Fruit fly (Drosophila melanogaster) whole organism, prepupa: ENCODE results near the gene Hf.

Source experiments
- Blimp-1 ChIP-seq: fragments of 200-800 bp; sonication (Bioruptor generic); optimal IDR thresholded peaks from 3 replicates; lab custom pipeline; 2017; ENCODE audit warnings: missing biosample characterization, missing genetic modification characterization, mild to moderate bottlenecking, moderate library complexity, missing genetic modification reagents
- CG10631 ChIP-seq: fragments of 200-800 bp; sonication (Bioruptor generic); optimal IDR thresholded peaks from 2 replicates; lab custom pipeline; 2016; ENCODE audit warnings: missing biosample characterization, missing genetic modification characterization
- CG10669 ChIP-seq: fragments of 200-800 bp; sonication (Bioruptor generic); optimal IDR thresholded peaks from 3 replicates; lab custom pipeline; 2018; ENCODE audit warnings: missing biosample characterization, mild to moderate bottlenecking, missing genetic modification characterization, moderate library complexity
- CG11294 ChIP-seq: fragments of 200-800 bp; sonication (Bioruptor generic); IDR thresholded peaks from 2 replicates; pipeline ENCODE4 v1.3.6; 2022; ENCODE audit warnings: missing biosample characterization, missing genetic modification characterization
- CG11902 ChIP-seq: fragments of 200-800 bp; sonication (Bioruptor generic); optimal IDR thresholded peaks from 3 replicates; lab custom pipeline; 2016; ENCODE audit warnings: missing biosample characterization, missing genetic modification characterization
- CG15336 ChIP-seq: fragments of 200-800 bp; sonication (Bioruptor generic); IDR thresholded peaks from 2 replicates; pipeline ENCODE4 v1.3.6; 2022; ENCODE audit warnings: missing biosample characterization, missing genetic modification characterization
- CG1621 ChIP-seq: fragments of 200-800 bp; sonication (Bioruptor generic); optimal IDR thresholded peaks from 3 replicates; lab custom pipeline; 2018; ENCODE audit warnings: missing biosample characterization, mild to moderate bottlenecking, missing genetic modification characterization
- CG16779 ChIP-seq: fragments of 200-800 bp; sonication (Bioruptor generic); optimal IDR thresholded peaks from 3 replicates; lab custom pipeline; 2017; ENCODE audit warnings: missing biosample characterization, mild to moderate bottlenecking, missing genetic modification characterization
- CG32006 ChIP-seq: fragments of 200-800 bp; sonication (Bioruptor generic); optimal IDR thresholded peaks from 3 replicates; lab custom pipeline; 2017; ENCODE audit warnings: missing biosample characterization, mild to moderate bottlenecking, missing genetic modification characterization
- CG34406 ChIP-seq: fragments of 200-800 bp; sonication (Bioruptor generic); optimal IDR thresholded peaks from 3 replicates; lab custom pipeline; 2016; ENCODE audit warnings: missing biosample characterization, missing genetic modification characterization
- CG3919 ChIP-seq: fragments of 200-800 bp; sonication (Bioruptor generic); optimal IDR thresholded peaks from 3 replicates; lab custom pipeline; 2016; ENCODE audit warnings: missing biosample characterization, missing genetic modification characterization
- CG4318 ChIP-seq: fragments of 200-800 bp; sonication (Bioruptor generic); optimal IDR thresholded peaks from 3 replicates; lab custom pipeline; 2017; ENCODE audit warnings: missing biosample characterization, mild to moderate bottlenecking, missing genetic modification characterization
- CG6163 ChIP-seq: fragments of 200-800 bp; sonication (Bioruptor generic); IDR thresholded peaks from 3 replicates; pipeline ENCODE4 v1.3.6; 2022; ENCODE audit warnings: missing biosample characterization, missing genetic modification characterization
- CG6276 ChIP-seq: fragments of 200-800 bp; sonication (Bioruptor generic); optimal IDR thresholded peaks from 2 replicates; lab custom pipeline; 2017; ENCODE audit warnings: missing biosample characterization, mild to moderate bottlenecking, missing genetic modification characterization
- CG7368 ChIP-seq: fragments of 200-800 bp; sonication (Bioruptor generic); optimal IDR thresholded peaks from 3 replicates; lab custom pipeline; 2016; ENCODE audit warnings: missing biosample characterization, missing genetic modification characterization
- CG8119 ChIP-seq: fragments of 200-800 bp; sonication (Bioruptor generic); IDR thresholded peaks from 3 replicates; pipeline ENCODE4 v1.3.6; 2022; ENCODE audit warnings: missing biosample characterization, missing genetic modification characterization
- CG8319 ChIP-seq: fragments of 200-800 bp; sonication (Bioruptor generic); optimal IDR thresholded peaks from 3 replicates; lab custom pipeline; 2016; ENCODE audit warnings: missing biosample characterization, missing genetic modification characterization
- CG8632 ChIP-seq: fragments of 200-800 bp; sonication (Bioruptor generic); optimal IDR thresholded peaks from 3 replicates; lab custom pipeline; 2016; ENCODE audit warnings: missing biosample characterization, missing genetic modification characterization
- CG9139 ChIP-seq: fragments of 200-800 bp; sonication (Bioruptor generic); optimal IDR thresholded peaks from 3 replicates; lab custom pipeline; 2017; ENCODE audit warnings: missing biosample characterization, mild to moderate bottlenecking, missing genetic modification characterization
- Eip78C ChIP-seq: fragments of 200-800 bp; sonication (Bioruptor generic); peaks from one replicate; lab custom pipeline; 2016; ENCODE audit warnings: missing biosample characterization, missing genetic modification characterization
- Eip93F ChIP-seq: fragments of 200-800 bp; sonication (Bioruptor generic); optimal IDR thresholded peaks from 2 replicates; lab custom pipeline; 2016; ENCODE audit warnings: missing biosample characterization, mild to moderate bottlenecking, missing genetic modification characterization
- Ets21C ChIP-seq: fragments of 200-800 bp; sonication (Bioruptor generic); optimal IDR thresholded peaks from 3 replicates; lab custom pipeline; 2016; ENCODE audit warnings: missing biosample characterization, missing genetic modification characterization
- Ets96B ChIP-seq: fragments of 200-800 bp; optimal IDR thresholded peaks from 2 replicates; lab custom pipeline; 2019; ENCODE audit warnings: missing biosample characterization, mild to moderate bottlenecking, missing genetic modification characterization, moderate library complexity
- Hr38 ChIP-seq: sonication (Bioruptor generic); optimal IDR thresholded peaks from 2 replicates; lab custom pipeline; 2016; ENCODE audit warnings: missing biosample characterization, missing genetic modification characterization
- Hr39 ChIP-seq: fragments of 200-800 bp; sonication (Bioruptor generic); optimal IDR thresholded peaks from 2 replicates; lab custom pipeline; 2016; ENCODE audit warnings: missing biosample characterization, missing genetic modification characterization
- Hr4 ChIP-seq: fragments of 200-800 bp; sonication (Bioruptor generic); optimal IDR thresholded peaks from 3 replicates; lab custom pipeline; 2016; ENCODE audit warnings: missing biosample characterization, missing genetic modification characterization
- Lpt ChIP-seq: fragments of 200-800 bp; sonication (Bioruptor generic); optimal IDR thresholded peaks from 3 replicates; lab custom pipeline; 2016; ENCODE audit warnings: missing biosample characterization, missing genetic modification characterization
- OdsH ChIP-seq: fragments of 200-800 bp; sonication (Bioruptor generic); optimal IDR thresholded peaks from 3 replicates; lab custom pipeline; 2016; ENCODE audit warnings: missing biosample characterization, missing genetic modification characterization
- Smox ChIP-seq: fragments of 200-800 bp; sonication (Bioruptor generic); optimal IDR thresholded peaks from 3 replicates; lab custom pipeline; 2016; ENCODE audit warnings: missing biosample characterization, missing genetic modification characterization
- Sox102F ChIP-seq: fragments of 200-800 bp; sonication (Bioruptor generic); optimal IDR thresholded peaks from 2 replicates; lab custom pipeline; 2016; ENCODE audit warnings: missing biosample characterization, mild to moderate bottlenecking, missing genetic modification characterization
- Sox14 ChIP-seq: fragments of 200-800 bp; sonication (Bioruptor generic); optimal IDR thresholded peaks from 3 replicates; lab custom pipeline; 2016; ENCODE audit warnings: missing biosample characterization, missing genetic modification characterization
- Sox15 ChIP-seq: fragments of 200-800 bp; sonication (Bioruptor generic); optimal IDR thresholded peaks from 3 replicates; lab custom pipeline; 2016; ENCODE audit warnings: missing biosample characterization, missing genetic modification characterization
- achi ChIP-seq: fragments of 200-800 bp; sonication (Bioruptor generic); optimal IDR thresholded peaks from 3 replicates; lab custom pipeline; 2016; ENCODE audit warnings: missing biosample characterization, missing genetic modification characterization
- acj6 ChIP-seq: fragments of 200-800 bp; sonication (Bioruptor generic); optimal IDR thresholded peaks from 3 replicates; lab custom pipeline; 2016; ENCODE audit warnings: missing biosample characterization, missing genetic modification characterization
- cyc ChIP-seq: fragments of 200-800 bp; sonication (Bioruptor generic); optimal IDR thresholded peaks from 3 replicates; lab custom pipeline; 2016; ENCODE audit warnings: missing biosample characterization, missing genetic modification characterization
- dsx ChIP-seq: fragments of 200-800 bp; optimal IDR thresholded peaks from 3 replicates; lab custom pipeline; 2019; ENCODE audit warnings: missing biosample characterization, mild to moderate bottlenecking, missing genetic modification characterization, moderate library complexity; ENCODE audit not compliant: poor library complexity, severe bottlenecking
- eg ChIP-seq: fragments of 200-800 bp; sonication (Bioruptor generic); IDR thresholded peaks from 3 replicates; pipeline ENCODE4 v1.3.6; 2022; ENCODE audit warnings: missing biosample characterization, missing genetic modification characterization
- esn ChIP-seq: fragments of 200-800 bp; sonication (Bioruptor generic); optimal IDR thresholded peaks from 2 replicates; lab custom pipeline; 2016; ENCODE audit warnings: missing biosample characterization, mild to moderate bottlenecking, missing genetic modification characterization, moderate library complexity
- fd59A ChIP-seq: fragments of 200-800 bp; sonication (Bioruptor generic); optimal IDR thresholded peaks from 2 replicates; lab custom pipeline; 2017; ENCODE audit warnings: missing biosample characterization, mild to moderate bottlenecking, missing genetic modification characterization, missing genetic modification reagents
- fd85E ChIP-seq: fragments of 200-800 bp; sonication (Bioruptor generic); optimal IDR thresholded peaks from 3 replicates; lab custom pipeline; 2016; ENCODE audit warnings: missing biosample characterization, missing genetic modification characterization
- fkh ChIP-seq: fragments of 200-800 bp; sonication (Bioruptor generic); optimal IDR thresholded peaks from 3 replicates; lab custom pipeline; 2017; ENCODE audit warnings: missing biosample characterization, mild to moderate bottlenecking, missing genetic modification characterization, moderate library complexity
- salr ChIP-seq, 2 experiments: fragments of 200-800 bp; sonication (Bioruptor generic); optimal IDR thresholded peaks; 3 replicates each; lab custom pipeline; 2016 to 2018; ENCODE audit warnings: missing biosample characterization in 2 of 2, missing genetic modification characterization in 2 of 2, mild to moderate bottlenecking in 1 of 2
- spab ChIP-seq: fragments of 200-800 bp; sonication (Bioruptor generic); optimal IDR thresholded peaks from 2 replicates; lab custom pipeline; 2017; ENCODE audit warnings: missing biosample characterization, mild to moderate bottlenecking, missing genetic modification characterization, missing genetic modification reagents
- ss ChIP-seq, 2 experiments: fragments of 200-800 bp; sonication (Bioruptor generic); optimal IDR thresholded peaks; 2 replicates in 1 of 2; 3 replicates in 1 of 2; lab custom pipeline; 2017 to 2018; ENCODE audit warnings: mild to moderate bottlenecking in 2 of 2, missing biosample characterization in 2 of 2, missing genetic modification characterization in 2 of 2, moderate library complexity in 1 of 2
- svp ChIP-seq: fragments of 200-800 bp; sonication (Bioruptor generic); peaks from one replicate; lab custom pipeline; 2016; ENCODE audit warnings: missing biosample characterization, missing genetic modification characterization
- topi ChIP-seq: fragments of 200-800 bp; sonication (Bioruptor generic); optimal IDR thresholded peaks from 3 replicates; lab custom pipeline; 2016; ENCODE audit warnings: missing biosample characterization, missing genetic modification characterization
- vri ChIP-seq: fragments of 200-800 bp; sonication (Bioruptor generic); optimal IDR thresholded peaks from 3 replicates; lab custom pipeline; 2016; ENCODE audit warnings: missing biosample characterization, mild to moderate bottlenecking, missing genetic modification characterization

Gene Hf

dm6 chr2L:19989658-19990362 lies 22.3 kb upstream of the Hf start:
- TF ChIP-seq CG8319 (no peak), Sox102F (no peak), fd59A (GFP tag; lab: Kevin White, UChicago) (no peak), Smox (no peak), salr (GFP tag; optimal IDR thresholded peaks at IDR 0.05; lab: Kevin White, UChicago) (peak in 1 of 2 experiments; percentile 67), Sox14 (GFP tag; lab: Kevin White, UChicago) (no peak), Sox15 (GFP tag; lab: Kevin White, UChicago) (no peak), Ets21C (no peak), CG8119 (GFP tag; lab: Robert Waterston, UW) (peak; percentile 46; the same call in 2 of the 3 replicates), CG34406 (GFP tag; lab: Kevin White, UChicago) (peak; percentile 27), CG16779 (tag; lab: Kevin White, UChicago) (no peak), topi (no peak), CG6163 (GFP tag; lab: Robert Waterston, UW) (no peak), Hr38 (GFP tag; lab: Kevin White, UChicago) (no peak), Hr39 (GFP tag; lab: Kevin White, UChicago) (no peak), CG1621 (tag; lab: Kevin White, UChicago) (no peak), ss (GFP tag; optimal IDR thresholded peaks at IDR 0.05; lab: Kevin White, UChicago) (no peak), CG8632 (GFP tag; lab: Kevin White, UChicago) (peak; percentile 49), CG6276 (GFP tag; lab: Kevin White, UChicago) (peak; percentile 23), CG9139 (no peak), eg (no peak), Lpt (GFP tag; lab: Kevin White, UChicago) (no peak), cyc (GFP tag; lab: Kevin White, UChicago) (no peak), OdsH (peak; percentile 23), CG32006 (peak; percentile 70), CG11294 (no peak), CG10669 (GFP tag; lab: Kevin White, UChicago) (no peak), svp (GFP tag; lab: Kevin White, UChicago) (peak; percentile 46), Blimp-1 (GFP tag; lab: Kevin White, UChicago) (no peak), CG15336 (GFP tag; lab: Robert Waterston, UW) (peak; percentile 23; the same call in 1 of the 2 replicates), esn (GFP tag; lab: Kevin White, UChicago) (no peak), Hr4 (GFP tag; lab: Kevin White, UChicago) (peak; percentile 17), Eip93F (GFP tag; lab: Kevin White, UChicago) (no peak), fd85E (no peak), dsx (no peak), CG7368 (GFP tag; lab: Kevin White, UChicago) (no peak), achi (GFP tag; lab: Kevin White, UChicago) (peak; percentile 30), Ets96B (tag; lab: Kevin White, UChicago) (no peak), Eip78C (GFP tag; lab: Kevin White, UChicago) (peak; percentile 62), fkh (no peak), vri (GFP tag; lab: Kevin White, UChicago) (no peak), CG4318 (GFP tag; lab: Kevin White, UChicago) (peak; percentile 41), CG11902 (GFP tag; lab: Kevin White, UChicago) (no peak), CG3919 (GFP tag; lab: Kevin White, UChicago) (no peak), spab (GFP tag; lab: Kevin White, UChicago) (no peak), acj6 (GFP tag; lab: Kevin White, UChicago) (peak; percentile 22), CG10631 (GFP tag; lab: Kevin White, UChicago) (peak; percentile 5)
